Fruit fly (Drosophila melanogaster) whole organism, embryonic: ENCODE data around the gene ND-B16.6.
A peak's percentile ranks its signal among the peaks of the same experiment; 100 is the strongest.

Experiments used
- Abd-B ChIP-seq: fragments of 200-800 bp; sonication (Bioruptor generic); optimal IDR thresholded peaks from 2 replicates; lab custom pipeline; 2018; ENCODE audit warnings: missing biosample characterization, mild to moderate bottlenecking, missing genetic modification characterization, moderate library complexity
- B-H2 ChIP-seq: fragments of 200-800 bp; sonication (Bioruptor generic); optimal IDR thresholded peaks from 2 replicates; lab custom pipeline; 2018; ENCODE audit warnings: missing biosample characterization, mild to moderate bottlenecking, missing genetic modification characterization
- CG10543 ChIP-seq: fragments of 200-800 bp; sonication (Bioruptor generic); optimal IDR thresholded peaks from 3 replicates; lab custom pipeline; 2017; ENCODE audit warnings: missing biosample characterization, mild to moderate bottlenecking, missing genetic modification characterization, moderate library complexity
- CG10565 ChIP-seq: fragments of 200-800 bp; sonication (Bioruptor generic); optimal IDR thresholded peaks from 3 replicates; lab custom pipeline; 2016; ENCODE audit warnings: missing biosample characterization, mild to moderate bottlenecking, missing genetic modification characterization
- CG11504 ChIP-seq: fragments of 200-800 bp; sonication (Bioruptor generic); optimal IDR thresholded peaks from 3 replicates; lab custom pipeline; 2019; ENCODE audit warnings: missing biosample characterization, mild to moderate bottlenecking, missing genetic modification characterization, moderate library complexity
- CG11695 ChIP-seq: fragments of 200-800 bp; sonication (Bioruptor generic); IDR thresholded peaks from 3 replicates; pipeline ENCODE4 v1.3.6; 2022; ENCODE audit warnings: missing biosample characterization, missing genetic modification characterization
- CG11723 ChIP-seq: fragments of 200-800 bp; sonication (Bioruptor generic); optimal IDR thresholded peaks from 2 replicates; lab custom pipeline; 2017; ENCODE audit warnings: missing biosample characterization, mild to moderate bottlenecking, missing genetic modification characterization
- CG1233 ChIP-seq: fragments of 200-800 bp; sonication (Bioruptor generic); optimal IDR thresholded peaks from 4 replicates; lab custom pipeline; 2018; ENCODE audit warnings: missing biosample characterization, mild to moderate bottlenecking, missing genetic modification characterization
- CG13894 ChIP-seq: fragments of 200-800 bp; sonication (Bioruptor generic); optimal IDR thresholded peaks from 3 replicates; lab custom pipeline; 2018; ENCODE audit warnings: missing biosample characterization, mild to moderate bottlenecking, missing genetic modification characterization, moderate library complexity
- CG15479 ChIP-seq: fragments of 200-800 bp; sonication (Bioruptor generic); optimal IDR thresholded peaks from 3 replicates; lab custom pipeline; 2019; ENCODE audit warnings: missing biosample characterization, mild to moderate bottlenecking, missing genetic modification characterization, moderate library complexity
- CG15601 ChIP-seq: fragments of 200-800 bp; sonication (Bioruptor generic); optimal IDR thresholded peaks from 3 replicates; lab custom pipeline; 2019; ENCODE audit warnings: missing biosample characterization, mild to moderate bottlenecking, missing genetic modification characterization, moderate library complexity
- CG1832 ChIP-seq: fragments of 200-800 bp; sonication (Bioruptor generic); optimal IDR thresholded peaks from 2 replicates; lab custom pipeline; 2017; ENCODE audit warnings: missing biosample characterization, mild to moderate bottlenecking, missing genetic modification characterization, inconsistent platforms
- CG31441 ChIP-seq: fragments of 200-800 bp; sonication (Bioruptor generic); IDR thresholded peaks from 2 replicates; pipeline ENCODE4 v1.3.6; 2022; ENCODE audit warnings: missing biosample characterization, missing genetic modification characterization
- CG33557 ChIP-seq: fragments of 200-800 bp; sonication (Bioruptor generic); optimal IDR thresholded peaks from 2 replicates; lab custom pipeline; 2019; ENCODE audit warnings: missing biosample characterization, mild to moderate bottlenecking, missing genetic modification characterization, moderate library complexity
- CG34376 ChIP-seq: fragments of 200-800 bp; sonication (Bioruptor generic); optimal IDR thresholded peaks from 2 replicates; lab custom pipeline; 2018; ENCODE audit warnings: missing biosample characterization, mild to moderate bottlenecking, missing genetic modification characterization
- CG4730 ChIP-seq: fragments of 200-800 bp; sonication (Bioruptor generic); IDR thresholded peaks from 2 replicates; pipeline ENCODE4 v1.3.6; 2022; ENCODE audit warnings: missing biosample characterization, missing genetic modification characterization
- CG4820 ChIP-seq: fragments of 200-800 bp; sonication (Bioruptor generic); optimal IDR thresholded peaks from 3 replicates; lab custom pipeline; 2016; ENCODE audit warnings: missing biosample characterization, missing genetic modification characterization
- CG5180 ChIP-seq: fragments of 200-800 bp; sonication (Bioruptor generic); optimal IDR thresholded peaks from 3 replicates; lab custom pipeline; 2017; ENCODE audit warnings: missing biosample characterization, missing genetic modification characterization, mild to moderate bottlenecking, moderate library complexity, missing genetic modification reagents
- CG6813 ChIP-seq: fragments of 200-800 bp; sonication (Bioruptor generic); optimal IDR thresholded peaks from 2 replicates; lab custom pipeline; 2017; ENCODE audit warnings: missing biosample characterization, missing genetic modification characterization, mild to moderate bottlenecking, moderate library complexity, missing genetic modification reagents
- CG7357 ChIP-seq: fragments of 200-800 bp; sonication (Bioruptor generic); IDR thresholded peaks from 3 replicates; pipeline ENCODE4 v1.3.6; 2022; ENCODE audit warnings: missing biosample characterization, missing genetic modification characterization
- D19B ChIP-seq: fragments of 200-800 bp; sonication (Bioruptor generic); optimal IDR thresholded peaks from 2 replicates; lab custom pipeline; 2017; ENCODE audit warnings: missing biosample characterization, mild to moderate bottlenecking, missing genetic modification characterization
- Dek ChIP-seq: fragments of 200-800 bp; sonication (Bioruptor generic); optimal IDR thresholded peaks from 3 replicates; lab custom pipeline; 2019; ENCODE audit warnings: missing biosample characterization, mild to moderate bottlenecking, missing genetic modification characterization, moderate library complexity
- Ets65A ChIP-seq: fragments of 200-800 bp; sonication (Bioruptor generic); peaks from one replicate; lab custom pipeline; 2016; ENCODE audit warnings: missing biosample characterization, missing genetic modification characterization
- Gug ChIP-seq: fragments of 200-800 bp; sonication (Bioruptor generic); IDR thresholded peaks from 4 replicates; pipeline ENCODE4 v1.3.6; 2022; ENCODE audit warnings: missing biosample characterization, missing genetic modification characterization
- HLH54F ChIP-seq: fragments of 200-800 bp; sonication (Bioruptor generic); optimal IDR thresholded peaks from 3 replicates; lab custom pipeline; 2016; ENCODE audit warnings: missing biosample characterization, missing genetic modification characterization
- Hr3 ChIP-seq: fragments of 200-800 bp; sonication (Bioruptor generic); optimal IDR thresholded peaks from 3 replicates; lab custom pipeline; 2016; ENCODE audit warnings: missing biosample characterization, missing genetic modification characterization
- Oaz ChIP-seq: fragments of 200-800 bp; sonication (Bioruptor generic); IDR thresholded peaks from 2 replicates; pipeline ENCODE4 v1.3.6; 2022; ENCODE audit warnings: missing biosample characterization, missing genetic modification characterization
- Ptx1 ChIP-seq: fragments of 200-800 bp; sonication (Bioruptor generic); IDR thresholded peaks from 2 replicates; pipeline ENCODE4 v1.3.6; 2022; ENCODE audit warnings: missing biosample characterization, missing genetic modification characterization
- Side ChIP-seq: fragments of 200-800 bp; sonication (Bioruptor generic); optimal IDR thresholded peaks from 2 replicates; lab custom pipeline; 2016; ENCODE audit warnings: missing biosample characterization, missing genetic modification characterization
- Trl ChIP-seq, 3 experiments: fragments of >200 bp in 2 of 3; fragments of 200-800 bp in 1 of 3; sonication (Bioruptor generic) in 1 of 3; optimal IDR thresholded peaks; 2 replicates in 1 of 3; 3 replicates in 2 of 3; lab custom pipeline; 2016 to 2017; ENCODE audit warnings: missing biosample characterization in 1 of 3, missing genetic modification characterization in 1 of 3
- ab ChIP-seq: fragments of 200-800 bp; sonication (Bioruptor generic); optimal IDR thresholded peaks from 2 replicates; lab custom pipeline; 2016; ENCODE audit warnings: missing biosample characterization, missing genetic modification characterization
- ara ChIP-seq: fragments of 200-800 bp; sonication (Bioruptor generic); IDR thresholded peaks from 2 replicates; pipeline ENCODE4 v1.3.6; 2022; ENCODE audit warnings: missing biosample characterization, missing genetic modification characterization
- ase ChIP-seq: fragments of 200-800 bp; sonication (Bioruptor generic); IDR thresholded peaks from 3 replicates; pipeline ENCODE4 v1.3.6; 2022; ENCODE audit warnings: missing biosample characterization, missing genetic modification characterization
- bowl ChIP-seq: fragments of 200-800 bp; sonication (Bioruptor generic); IDR thresholded peaks from 2 replicates; pipeline ENCODE4 v1.3.6; 2022; ENCODE audit warnings: missing biosample characterization, missing genetic modification characterization
- dan ChIP-seq: fragments of 200-800 bp; sonication (Bioruptor generic); IDR thresholded peaks from 2 replicates; pipeline ENCODE4 v1.3.6; 2022; ENCODE audit warnings: missing biosample characterization, missing genetic modification characterization
- disco-r ChIP-seq: fragments of 200-800 bp; sonication (Bioruptor generic); optimal IDR thresholded peaks from 2 replicates; lab custom pipeline; 2016; ENCODE audit warnings: missing biosample characterization, missing genetic modification characterization
- ewg ChIP-seq: fragments of 200-800 bp; sonication (Bioruptor generic); optimal IDR thresholded peaks from 3 replicates; lab custom pipeline; 2017; ENCODE audit warnings: mild to moderate bottlenecking, missing biosample characterization, missing genetic modification reagents, missing genetic modification characterization
- eyg ChIP-seq: fragments of 200-800 bp; sonication (Bioruptor generic); optimal IDR thresholded peaks from 3 replicates; lab custom pipeline; 2016; ENCODE audit warnings: missing biosample characterization, missing genetic modification characterization
- ken ChIP-seq: fragments of 200-800 bp; sonication (Bioruptor generic); IDR thresholded peaks from 3 replicates; pipeline ENCODE4 v1.3.6; 2022; ENCODE audit warnings: missing biosample characterization, missing genetic modification characterization
- nerfin-2 ChIP-seq: fragments of 200-800 bp; sonication (Bioruptor generic); IDR thresholded peaks from 2 replicates; pipeline ENCODE4 v1.3.6; 2022; ENCODE audit warnings: missing biosample characterization, missing genetic modification characterization; ENCODE audit not compliant: partially characterized antibody
- pfk ChIP-seq: fragments of 200-800 bp; sonication (Bioruptor generic); optimal IDR thresholded peaks from 2 replicates; lab custom pipeline; 2018; ENCODE audit warnings: missing biosample characterization, mild to moderate bottlenecking, missing genetic modification characterization, moderate library complexity
- pzg ChIP-seq: fragments of 200-800 bp; sonication (Bioruptor generic); optimal IDR thresholded peaks from 3 replicates; lab custom pipeline; 2018; ENCODE audit warnings: missing biosample characterization, mild to moderate bottlenecking, missing genetic modification characterization, moderate library complexity
- row ChIP-seq: fragments of 200-800 bp; sonication (Bioruptor generic); IDR thresholded peaks from 3 replicates; pipeline ENCODE4 v1.3.6; 2022; ENCODE audit warnings: missing biosample characterization, missing genetic modification characterization
- sens ChIP-seq: fragments of 200-800 bp; sonication (Bioruptor generic); peaks from one replicate; lab custom pipeline; 2016; ENCODE audit warnings: missing biosample characterization, missing genetic modification characterization
- sens-2 ChIP-seq: fragments of 200-800 bp; sonication (Bioruptor generic); IDR thresholded peaks from 2 replicates; pipeline ENCODE4 v1.3.6; 2022; ENCODE audit warnings: missing biosample characterization, missing genetic modification characterization
- slbo ChIP-seq: fragments of 200-800 bp; sonication (Bioruptor generic); IDR thresholded peaks from 2 replicates; pipeline ENCODE4 v1.3.6; 2022; ENCODE audit warnings: missing biosample characterization, missing genetic modification characterization
- tgo ChIP-seq: fragments of 200-800 bp; sonication (Bioruptor generic); IDR thresholded peaks from 3 replicates; pipeline ENCODE4 v1.3.6; 2022; ENCODE audit warnings: missing biosample characterization, missing genetic modification characterization
- toy ChIP-seq: fragments of 200-800 bp; sonication (Bioruptor generic); IDR thresholded peaks from 2 replicates; pipeline ENCODE4 v1.3.6; 2022; ENCODE audit warnings: missing biosample characterization, missing genetic modification characterization
- unpg ChIP-seq: fragments of 200-800 bp; sonication (Bioruptor generic); optimal IDR thresholded peaks from 3 replicates; lab custom pipeline; 2018; ENCODE audit warnings: missing biosample characterization, mild to moderate bottlenecking, missing genetic modification characterization, moderate library complexity

ND-B16.6 gene

dm6 chrX:6316858-6317474, 33.2 kb downstream of the ND-B16.6 start (continued):
- TF ChIP-seq pzg (GFP tag; lab: Kevin White, UChicago) (peak; percentile 5), Ets65A (GFP tag; lab: Kevin White, UChicago) (peak; percentile 43), HLH54F (GFP tag; lab: Kevin White, UChicago) (peak; percentile 40), eyg (peak; percentile 52), CG4730 (GFP tag; lab: Robert Waterston, UW) (0 out of 2 replicates have a peak, but pooled peaks have one; percentile 27), D19B (GFP tag; lab: Kevin White, UChicago) (peak; percentile 52), ken (GFP tag; lab: Robert Waterston, UW) (peak; percentile 54; the same call in 2 of the 3 replicates), Side (no peak), unpg (GFP tag; lab: Kevin White, UChicago) (no peak), B-H2 (peak; percentile 33), slbo (peak; percentile 85), CG6813 (GFP tag; lab: Kevin White, UChicago) (peak; percentile 75), CG11504 (tag; lab: Kevin White, UChicago) (peak; percentile 73), nerfin-2 (GFP tag; lab: Robert Waterston, UW) (no peak), CG5180 (GFP tag; lab: Kevin White, UChicago) (peak; percentile 23), disco-r (GFP tag; lab: Kevin White, UChicago) (peak; percentile 10), Oaz (peak; percentile 58; the same call in 1 of the 2 replicates), CG31441 (GFP tag; lab: Robert Waterston, UW) (peak; percentile 51), CG4820 (peak; percentile 10), dan (no peak), CG1233 (GFP tag; lab: Kevin White, UChicago) (peak; percentile 61), ara (GFP tag; lab: Robert Waterston, UW) (peak; percentile 33; the same call in 1 of the 2 replicates), Hr3 (peak; percentile 28), bowl (GFP tag; lab: Robert Waterston, UW) (peak; percentile 53; the same call in 1 of the 2 replicates), ab (peak; percentile 10), Gug (GFP tag; lab: Robert Waterston, UW) (peak; percentile 49; the same call in 2 of the 4 replicates), CG10565 (no peak), Ptx1 (GFP tag; lab: Robert Waterston, UW) (peak; percentile 68), CG15479 (GFP tag; lab: Kevin White, UChicago) (no peak), CG13894 (tag; lab: Kevin White, UChicago) (peak; percentile 71), pfk (no peak), Dek (peak; percentile 55), toy (GFP tag; lab: Robert Waterston, UW) (0 out of 2 replicates have a peak, but pooled peaks have one; percentile 16), ewg (GFP tag; lab: Kevin White, UChicago) (peak; percentile 27), CG7357 (GFP tag; lab: Robert Waterston, UW) (0 out of 3 replicates have a peak, but pooled peaks have one; percentile 38), CG15601 (tag; lab: Kevin White, UChicago) (no peak), sens (GFP tag; lab: Kevin White, UChicago) (peak; percentile 79), CG1832 (GFP tag; lab: Kevin White, UChicago) (peak; percentile 18), CG11723 (GFP tag; lab: Kevin White, UChicago) (no peak), sens-2 (peak; percentile 56), CG10543 (peak; percentile 66), Abd-B (GFP tag; lab: Kevin White, UChicago) (peak; percentile 32), CG33557 (no peak), CG34376 (GFP tag; lab: Kevin White, UChicago) (peak; percentile 51), row (peak; percentile 83), ase (GFP tag; lab: Robert Waterston, UW) (peak; percentile 56; the same call in 2 of the 3 replicates), CG11695 (GFP tag; lab: Robert Waterston, UW) (peak; percentile 79), Trl (optimal IDR thresholded peaks at IDR 0.05; lab: Kevin White, UChicago) (no peak), Trl (GFP tag; optimal IDR thresholded peaks at IDR 0.05; lab: Kevin White, UChicago) (no peak), tgo (GFP tag; lab: Robert Waterston, UW) (peak; percentile 65)
